Fruit fly (Drosophila melanogaster): Measurements from ENCODE around the gene CG18599.
A peak's percentile ranks its signal among the peaks of the same experiment; 100 is the strongest.

The CG18599 gene

DNA sequence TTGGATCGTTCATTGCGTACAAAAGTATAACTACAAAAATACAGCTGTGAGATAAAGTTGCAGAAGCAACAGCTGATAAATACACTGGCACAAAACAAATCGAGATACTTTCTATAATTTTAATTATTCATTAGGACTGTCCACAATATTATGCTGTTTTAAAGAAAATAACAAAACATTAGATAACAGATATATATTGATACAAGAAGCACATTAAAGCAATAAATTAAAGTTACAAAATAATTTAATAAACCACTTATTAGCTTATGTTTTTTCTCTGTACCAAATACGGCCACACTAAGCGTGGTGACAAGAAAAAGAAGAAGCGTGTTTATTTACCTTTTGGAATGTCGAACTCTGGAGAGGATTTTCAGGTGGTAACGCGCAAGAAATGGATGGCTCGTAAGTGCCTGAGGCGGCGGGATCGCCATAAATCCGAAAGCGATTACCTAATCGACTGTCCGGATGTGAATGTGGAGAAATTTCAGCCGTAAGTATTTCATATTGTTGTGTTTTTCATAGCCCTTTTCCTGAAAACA lies 47.3 kb upstream of the CG18599 start, which contains the start of the genes CG7988 and CG7183 (continued):
- TF ChIP-seq caup (GFP tag; optimal IDR thresholded peaks at IDR 0.05; ENCODE audit: severe bottlenecking) (peak; percentile 93), vvl (GFP tag; IDR thresholded peaks at IDR 0.05) (peak; percentile 99), maf-S (GFP tag; optimal IDR thresholded peaks at IDR 0.05) (peak; percentile 94), CG6854 (GFP tag; optimal IDR thresholded peaks at IDR 0.05) (peak; percentile 79), pan (optimal IDR thresholded peaks at IDR 0.05) (no peak), pan (GFP tag; optimal IDR thresholded peaks at IDR 0.05 in 1 of 2, IDR thresholded peaks at IDR 0.05 in 1 of 2) (peak in 1 of 2 experiments; percentile 99), CG14050 (GFP tag; IDR thresholded peaks at IDR 0.05) (peak; percentile 96), tll (GFP tag; optimal IDR thresholded peaks at IDR 0.05) (peak in 1 of 2 experiments; percentile 90), fd64A (GFP tag; optimal IDR thresholded peaks at IDR 0.05) (peak; percentile 60), CG4617 (GFP tag; optimal IDR thresholded peaks at IDR 0.05; ENCODE audit: borderline replicate concordance) (peak; percentile 98), kay (GFP tag; optimal IDR thresholded peaks at IDR 0.05) (peak; percentile 96), Myb (GFP tag; optimal IDR thresholded peaks at IDR 0.05) (peak; percentile 81), btn (GFP tag; optimal IDR thresholded peaks at IDR 0.05) (peak; percentile 78), CG7928 (GFP tag; optimal IDR thresholded peaks at IDR 0.05) (peak; percentile 62), CG11398 (GFP tag; optimal IDR thresholded peaks at IDR 0.05) (peak; percentile 84), ab (GFP tag; optimal IDR thresholded peaks at IDR 0.05) (peak; percentile 62), CG3281 (GFP tag; optimal IDR thresholded peaks at IDR 0.05) (peak; percentile 91), dm (GFP tag; optimal IDR thresholded peaks at IDR 0.05) (peak; percentile 91), CG9609 (GFP tag; optimal IDR thresholded peaks at IDR 0.05) (peak; percentile 92), ro (GFP tag; IDR thresholded peaks at IDR 0.05) (peak; percentile 99), CG4360 (GFP tag; IDR thresholded peaks at IDR 0.05) (peak; percentile 87), NfI (GFP tag; optimal IDR thresholded peaks at IDR 0.05) (peak; percentile 97), ems (GFP tag; optimal IDR thresholded peaks at IDR 0.05) (peak; percentile 93), CG2889 (GFP tag; IDR thresholded peaks at IDR 0.05) (peak; percentile 98), Nf-YC (tag; optimal IDR thresholded peaks at IDR 0.05) (peak; percentile 88), pnt (GFP tag; optimal IDR thresholded peaks at IDR 0.05) (peak; percentile 95), sc (optimal IDR thresholded peaks at IDR 0.05) (no peak), sc (GFP tag; optimal IDR thresholded peaks at IDR 0.05) (peak; percentile 97), Bgb (GFP tag; IDR thresholded peaks at IDR 0.05; ENCODE audit: partially characterized antibody) (no peak), Hr39 (optimal IDR thresholded peaks at IDR 0.05) (no peak), tap (tag; optimal IDR thresholded peaks at IDR 0.05) (peak; percentile 97), danr (GFP tag; IDR thresholded peaks at IDR 0.05) (peak; percentile 96), CG17385 (GFP tag; optimal IDR thresholded peaks at IDR 0.05) (peak; percentile 100), h (optimal IDR thresholded peaks at IDR 0.05) (no peak), slp2 (GFP tag; optimal IDR thresholded peaks at IDR 0.05) (peak; percentile 86), CG7839 (tag; optimal IDR thresholded peaks at IDR 0.05) (peak; percentile 99), CG6689 (GFP tag; IDR thresholded peaks at IDR 0.05) (peak; percentile 99), CG4730 (GFP tag; IDR thresholded peaks at IDR 0.05) (peak; percentile 99), CG2712 (tag; optimal IDR thresholded peaks at IDR 0.05) (peak; percentile 99), sisA (GFP tag; IDR thresholded peaks at IDR 0.05) (peak; percentile 98), zfh1 (GFP tag; IDR thresholded peaks at IDR 0.05) (peak; percentile 99), CG3163 (GFP tag; optimal IDR thresholded peaks at IDR 0.05) (peak; percentile 78), gsb-n (tag; optimal IDR thresholded peaks at IDR 0.05) (peak; percentile 99), Sin3A (optimal IDR thresholded peaks at IDR 0.05) (peak; percentile 14), CG6791 (GFP tag; IDR thresholded peaks at IDR 0.05; ENCODE audit: partially characterized antibody) (no peak), dmrt99B (tag; optimal IDR thresholded peaks at IDR 0.05) (peak; percentile 98), CG2875 (GFP tag; optimal IDR thresholded peaks at IDR 0.05) (peak; percentile 93), klu (GFP tag; IDR thresholded peaks at IDR 0.05) (peak; percentile 97), bbx (GFP tag; IDR thresholded peaks at IDR 0.05; ENCODE audit: partially characterized antibody) (no peak), stwl (tag; optimal IDR thresholded peaks at IDR 0.05) (peak; percentile 86), CG7556 (GFP tag; optimal IDR thresholded peaks at IDR 0.05) (peak; percentile 97), CG13123 (GFP tag; optimal IDR thresholded peaks at IDR 0.05) (peak; percentile 97)

Data from whole organism, embryonic.